Worm (Caenorhabditis elegans) whole organism, dauer: Measurements from ENCODE around the gene mam-6.

Experiments used
- unc-62 ChIP-seq: sonication (generic microtip); optimal IDR thresholded peaks from 2 replicates; lab custom pipeline; 2017; ENCODE audit warnings: missing biosample characterization, missing genetic modification reagents, missing genetic modification characterization

Gene mam-6

DNA sequence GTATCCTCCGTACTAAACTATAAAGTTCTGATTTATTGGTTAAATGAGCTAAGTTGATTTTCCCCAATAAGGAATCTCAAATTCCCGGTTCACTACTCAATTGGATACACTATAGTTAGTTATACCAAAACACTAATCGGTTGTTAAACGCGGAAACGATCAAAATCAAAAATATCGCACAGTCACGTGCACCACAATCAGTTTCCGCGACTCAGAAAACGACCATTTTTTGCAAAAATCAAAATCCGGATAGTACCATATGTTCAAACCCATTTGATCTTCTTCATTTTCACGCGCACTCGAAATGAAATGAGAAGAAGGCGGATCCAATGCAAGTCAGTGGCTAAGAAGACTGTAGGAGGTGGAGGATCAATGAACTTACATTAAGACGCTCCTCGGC is 12.3 kb upstream of the mam-6 start:
- TF ChIP-seq unc-62 (GFP tag; lab: Kevin White, UChicago) = no peak

DNA sequence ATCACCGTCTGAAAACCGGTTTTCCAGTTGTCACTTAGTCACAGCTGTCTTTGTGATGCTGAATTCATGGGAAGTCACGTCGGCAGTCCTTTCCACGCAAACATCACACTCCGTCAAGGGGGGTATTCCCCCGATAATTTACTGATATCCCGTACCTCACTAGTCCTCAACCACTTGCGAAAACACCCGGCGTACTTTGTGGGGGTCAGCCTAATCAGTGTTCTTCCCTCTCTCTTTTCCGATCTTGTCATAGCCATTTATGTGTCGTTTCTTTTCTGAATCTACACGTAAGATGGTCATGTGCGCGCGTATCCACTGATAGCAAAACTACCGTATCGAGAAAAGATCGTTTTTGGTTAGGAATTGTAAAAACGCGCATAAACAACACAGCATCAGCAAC is 10.3 kb upstream of the mam-6 start:
- no peak for TF ChIP-seq unc-62 (GFP tag; lab: Kevin White, UChicago)

DNA sequence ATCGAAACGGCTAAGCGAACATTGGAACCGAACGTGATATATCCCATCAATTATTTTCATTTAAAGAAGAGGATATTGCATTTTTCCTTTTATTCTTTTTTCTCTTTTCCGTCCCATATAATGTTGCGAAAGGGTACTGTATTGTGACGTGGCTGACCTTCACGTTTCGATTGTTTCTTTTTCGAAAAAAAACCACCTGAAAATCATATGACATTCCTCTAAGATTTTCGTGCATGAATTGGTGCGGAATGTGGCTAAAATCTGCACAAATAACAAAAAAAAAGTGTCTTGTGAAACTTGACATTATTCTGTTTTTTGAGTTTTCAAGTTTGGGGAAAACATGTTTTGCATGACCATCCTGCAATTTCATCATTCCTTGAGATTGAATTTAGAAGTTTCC is 9.1 kb upstream of the mam-6 start:
- TF ChIP-seq unc-62 (GFP tag; lab: Kevin White, UChicago) = no peak

DNA sequence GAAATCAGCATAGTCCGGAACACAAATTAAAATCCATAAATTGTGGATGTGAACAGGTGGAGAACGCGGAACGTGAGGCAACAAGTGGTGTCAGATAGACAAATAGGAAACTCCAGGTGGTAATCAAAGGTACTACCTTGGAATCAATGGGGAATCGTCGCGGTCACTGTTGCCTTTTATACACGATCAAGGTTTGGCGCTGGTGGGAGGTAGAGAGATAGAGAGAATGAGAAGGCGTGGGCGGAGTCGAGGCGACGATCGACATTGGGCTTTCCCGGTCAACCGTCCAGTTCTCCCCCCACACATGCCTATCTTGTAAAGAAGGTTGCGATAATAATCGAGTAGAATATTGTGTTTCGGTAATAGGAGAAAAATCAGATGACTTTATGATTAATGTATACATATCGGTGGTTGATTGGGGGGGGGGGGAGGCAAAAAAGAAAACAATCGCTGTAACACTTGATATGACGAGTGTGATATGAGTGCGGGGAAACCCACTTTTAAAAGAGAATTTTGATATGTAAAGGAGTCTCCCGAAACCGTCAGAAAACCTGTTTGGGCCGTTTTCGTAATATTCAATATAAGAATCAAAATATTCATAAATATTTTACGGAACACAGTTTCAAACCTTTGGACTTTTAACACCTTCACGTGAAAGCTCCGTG is 8.6 kb upstream of the mam-6 start, which contains the start of the genes H40L08.8, H40L08.2 and H40L08.7:
TSS of gene H40L08.8 (minus strand) at position 37 of the 665 bp plus-strand sequence.
TSS of gene H40L08.2 (minus strand) at position 148 of the 665 bp plus-strand sequence.
TSS of gene H40L08.7 (minus strand) at position 148 of the 665 bp plus-strand sequence.
- no peak for TF ChIP-seq unc-62 (GFP tag; lab: Kevin White, UChicago)

DNA sequence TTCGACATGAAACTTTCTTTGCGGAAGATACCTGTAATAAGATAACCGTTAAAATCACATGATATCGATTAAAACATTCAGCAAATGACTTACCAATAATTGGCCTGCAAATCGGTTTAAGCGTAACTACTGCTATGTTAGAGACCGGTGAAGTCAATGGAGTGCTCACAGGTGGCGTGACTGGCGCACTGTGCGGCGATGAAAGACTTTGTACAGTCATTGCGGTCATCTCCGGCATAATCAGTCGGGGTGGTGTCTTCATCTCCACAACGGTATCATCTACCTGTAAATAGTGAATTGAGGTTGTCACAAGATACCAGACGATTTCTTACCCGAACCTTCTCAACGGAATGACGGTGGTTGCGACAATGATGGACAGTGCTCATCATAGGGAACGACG is 7.8 kb upstream of the mam-6 start:
- TF ChIP-seq unc-62 (GFP tag; lab: Kevin White, UChicago) = no peak

DNA sequence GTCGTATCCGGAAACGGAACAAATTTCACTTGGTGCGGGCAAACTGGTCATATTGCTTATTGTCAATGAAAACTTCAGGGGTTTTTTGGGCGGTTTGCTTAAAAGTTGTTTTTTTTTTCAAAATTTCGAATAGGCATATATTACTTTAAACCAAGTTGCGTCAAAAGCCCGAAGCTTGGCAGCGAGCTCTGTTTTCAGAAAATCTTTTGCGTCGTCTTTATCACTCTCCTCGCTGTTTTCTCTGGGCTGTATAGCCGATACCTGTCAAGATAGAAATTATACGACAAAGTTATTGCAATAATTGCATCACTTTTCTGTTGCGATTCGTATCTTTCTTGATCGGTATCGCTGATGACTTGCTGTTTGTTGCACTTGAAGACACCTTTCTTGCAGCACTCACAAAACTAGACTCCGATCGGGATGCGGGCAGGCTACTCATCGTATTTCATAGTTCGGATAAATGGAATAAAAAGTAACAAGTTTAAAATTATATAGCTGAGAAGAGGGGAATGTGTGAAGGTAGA is 7.0 kb upstream of the mam-6 start, which contains the start of the genes H40L08.3 and H40L08.9:
TSS of gene H40L08.3 (minus strand) at position 51 of the 524 bp plus-strand sequence.
TSS of gene H40L08.9 (minus strand) at position 439 of the 524 bp plus-strand sequence.
- no peak for TF ChIP-seq unc-62 (GFP tag; lab: Kevin White, UChicago)

DNA sequence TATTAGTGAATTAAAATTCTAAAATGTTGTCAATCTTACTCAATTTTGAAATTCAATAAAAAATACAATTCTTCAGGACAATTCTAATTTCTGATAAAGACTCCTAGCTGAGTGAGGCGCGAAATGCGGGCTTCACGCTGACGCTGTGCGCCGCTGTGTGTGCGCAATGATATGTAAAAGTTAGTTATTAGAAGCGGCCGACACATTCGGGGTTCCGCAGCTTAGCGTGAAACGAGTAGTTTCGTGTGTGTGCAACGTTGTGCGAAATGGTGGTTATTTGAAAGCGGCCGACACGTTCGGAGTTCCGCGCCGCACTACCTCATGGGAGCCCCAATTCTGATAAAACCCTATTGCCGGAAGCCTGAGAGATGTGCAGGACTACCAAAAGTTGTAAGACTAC is 6.0 kb upstream of the mam-6 start:
- TF ChIP-seq unc-62 (GFP tag; lab: Kevin White, UChicago) = no peak

DNA sequence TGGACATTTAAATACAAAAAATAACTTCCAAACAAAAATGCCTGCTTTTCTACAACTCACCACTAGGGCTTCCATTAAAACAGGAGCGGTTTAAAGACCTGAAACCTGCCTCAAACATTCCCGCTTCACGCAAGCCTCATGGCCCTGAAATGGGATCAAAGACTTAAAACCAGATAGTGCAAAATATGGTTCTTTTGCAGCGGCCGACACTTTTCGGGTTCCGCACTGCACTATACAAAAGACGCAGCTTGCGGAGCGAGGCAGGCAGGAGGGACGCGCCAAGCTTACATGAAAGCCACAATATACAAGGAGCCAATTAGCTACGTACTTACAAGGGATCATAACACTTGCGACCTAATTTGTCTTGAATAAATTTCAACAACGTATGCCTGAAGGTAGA is 4.3 kb upstream of the mam-6 start:
- no peak for TF ChIP-seq unc-62 (GFP tag; lab: Kevin White, UChicago)

DNA sequence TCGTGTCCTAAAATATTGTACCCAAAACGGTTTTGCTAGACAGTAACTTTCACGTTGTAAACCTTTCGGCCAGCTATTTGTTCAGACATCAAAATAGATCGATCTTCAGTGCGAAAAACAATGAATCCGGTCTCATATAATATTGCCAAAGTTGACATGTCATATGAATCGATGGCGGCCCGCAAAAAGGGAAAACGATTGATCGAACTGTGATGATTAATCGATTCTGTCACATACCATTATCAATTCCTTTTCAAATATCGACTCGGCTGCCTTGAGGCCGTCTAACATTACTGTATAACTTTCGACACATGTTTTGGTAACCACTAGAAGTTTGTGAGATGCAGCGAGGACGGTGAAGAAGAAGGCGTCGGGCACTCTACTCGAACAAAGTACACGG is 3.7 kb upstream of the mam-6 start:
- no peak for TF ChIP-seq unc-62 (GFP tag; lab: Kevin White, UChicago)

DNA sequence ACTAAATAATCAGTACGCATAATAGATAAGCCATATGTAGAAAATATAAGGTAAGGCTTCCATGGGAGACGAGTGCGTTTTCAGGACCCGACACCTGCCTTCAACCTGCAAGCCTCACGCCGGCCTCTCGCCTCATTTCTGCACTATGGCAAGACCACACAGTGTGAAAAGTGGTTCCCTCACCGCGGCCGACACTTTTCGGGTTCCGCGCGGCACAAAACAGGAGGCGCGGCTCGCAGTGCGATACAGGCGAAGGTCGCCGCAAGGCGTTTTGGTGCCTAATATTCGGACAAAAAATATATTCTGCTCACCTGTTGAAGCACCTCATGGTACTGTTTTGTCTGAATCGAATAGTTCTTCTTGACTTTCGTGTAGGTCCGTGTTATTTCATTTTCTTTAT is 995 bp upstream of the mam-6 start:
- no peak for TF ChIP-seq unc-62 (GFP tag; lab: Kevin White, UChicago)

DNA sequence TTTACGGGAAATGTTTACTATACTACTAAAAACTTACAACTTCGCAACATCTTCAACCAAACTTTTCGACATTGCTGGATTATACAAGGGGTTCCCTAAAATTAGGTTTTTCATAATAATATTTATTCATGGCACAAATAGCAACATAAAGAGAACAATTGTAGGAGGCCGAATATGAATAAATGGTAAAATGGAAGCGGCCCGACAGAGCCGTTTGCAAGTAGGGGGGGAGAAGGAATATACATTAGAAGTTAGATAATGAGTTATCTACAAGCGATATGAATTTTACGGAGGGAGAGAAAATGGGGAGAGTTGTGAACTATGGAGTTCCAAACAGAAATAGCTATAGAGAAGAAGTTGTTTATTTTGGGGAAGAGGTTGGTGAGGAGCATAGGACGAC is 8.8 kb downstream of the mam-6 start, which contains the start of gene fbxa-96:
TSS of gene fbxa-96 (minus strand) at position 101 of the 400 bp plus-strand sequence.
- no peak for TF ChIP-seq unc-62 (GFP tag; lab: Kevin White, UChicago)

DNA sequence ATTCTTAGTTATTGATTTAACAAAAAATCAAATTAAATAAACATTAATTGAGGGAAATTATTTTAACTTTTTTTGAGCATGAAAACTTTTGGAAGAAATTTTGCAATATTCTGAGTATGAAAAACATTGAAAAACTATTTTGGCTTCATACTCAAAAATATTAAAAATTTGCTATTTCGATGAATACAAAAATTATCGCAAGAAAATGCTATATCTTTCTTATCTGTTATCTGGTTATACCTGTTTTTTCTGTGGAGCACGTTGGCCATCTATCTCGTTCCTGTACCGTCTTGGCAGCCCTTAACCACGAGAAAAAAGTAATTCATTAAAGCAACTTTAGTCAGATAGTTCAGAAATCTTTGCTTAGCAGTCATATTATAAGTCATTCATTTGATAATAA is 11.2 kb downstream of the mam-6 start:
- TF ChIP-seq unc-62 (GFP tag; lab: Kevin White, UChicago) = no peak

DNA sequence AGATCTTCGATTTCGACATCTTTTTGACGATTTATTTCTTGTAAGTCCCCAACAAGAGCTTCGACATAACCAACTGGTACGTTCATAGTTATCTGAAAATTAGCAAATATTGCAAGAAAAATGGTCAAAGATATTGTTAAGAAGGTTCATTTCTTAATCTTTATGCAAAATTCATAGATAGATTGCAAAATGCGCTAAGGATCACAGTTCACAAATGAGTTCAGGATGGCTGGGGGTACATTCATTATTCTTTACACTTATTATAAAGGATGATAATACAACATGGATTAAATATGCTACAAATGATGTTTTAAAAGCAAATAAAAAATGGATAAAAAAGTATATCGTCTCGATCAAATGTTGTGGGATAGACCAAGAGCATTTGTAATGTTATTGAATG is 12.4 kb downstream of the mam-6 start, which contains the start of gene H03G16.5:
TSS of gene H03G16.5 (minus strand) at position 101 of the 400 bp plus-strand sequence.
- TF ChIP-seq unc-62 (GFP tag; lab: Kevin White, UChicago) = no peak

DNA sequence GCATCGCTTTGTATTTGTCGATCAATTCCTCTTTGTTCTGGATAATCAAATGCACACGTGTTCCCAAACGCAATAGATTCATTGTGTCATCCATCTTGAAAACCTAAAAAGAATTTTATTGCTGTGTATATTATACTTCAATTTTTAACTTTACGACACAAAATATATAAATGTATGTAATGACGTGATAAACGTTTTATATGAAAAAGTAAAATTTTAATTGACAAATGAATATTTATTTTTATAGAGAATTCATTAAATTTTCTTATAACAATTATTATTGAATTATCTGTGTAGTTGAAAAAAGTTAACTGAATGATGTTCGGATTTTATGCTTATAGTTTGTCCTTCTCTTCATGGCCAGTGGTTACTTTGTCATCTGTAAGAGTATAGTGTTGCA is 13.2 kb downstream of the mam-6 start, which contains the start of gene H03G16.7:
TSS of gene H03G16.7 (minus strand) at position 101 of the 400 bp plus-strand sequence.
- no peak for TF ChIP-seq unc-62 (GFP tag; lab: Kevin White, UChicago)

DNA sequence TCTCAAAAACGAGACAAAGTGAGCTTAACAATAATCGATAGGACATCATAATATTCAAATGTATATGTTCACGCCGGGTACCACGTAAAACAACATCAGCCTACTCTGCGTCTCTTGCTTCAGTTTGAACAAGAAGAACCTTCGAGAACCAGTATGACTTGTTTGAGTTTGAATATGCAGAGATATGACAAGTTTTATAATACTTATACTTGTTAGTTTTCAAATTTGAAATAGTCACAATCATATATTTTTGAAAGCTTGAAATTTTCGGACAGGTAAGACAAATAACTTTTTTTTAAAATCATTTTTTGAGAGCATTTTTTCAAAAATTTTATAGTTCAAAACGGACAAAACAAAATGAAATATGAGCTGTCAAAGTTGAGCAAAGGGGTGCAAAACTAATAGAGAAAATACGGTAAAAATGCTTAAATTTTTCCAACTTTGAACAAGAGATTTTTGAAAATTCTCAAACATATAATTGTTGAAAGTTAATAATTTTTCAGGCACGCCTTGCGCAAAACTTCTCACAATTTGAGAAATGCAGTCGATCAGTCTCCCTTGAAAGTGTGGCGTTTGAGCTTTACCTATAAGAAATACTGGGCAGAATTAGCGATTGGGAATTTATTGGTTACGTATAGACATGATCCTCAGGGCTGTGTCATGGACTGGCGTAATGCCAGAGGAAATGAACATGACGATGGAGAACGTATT is 15.8 kb downstream of the mam-6 start, which contains the start of gene H03G16.1:
TSS of gene H03G16.1 (plus strand) at position 661 of the 711 bp plus-strand sequence.
- TF ChIP-seq unc-62 (GFP tag; lab: Kevin White, UChicago) = no peak

DNA sequence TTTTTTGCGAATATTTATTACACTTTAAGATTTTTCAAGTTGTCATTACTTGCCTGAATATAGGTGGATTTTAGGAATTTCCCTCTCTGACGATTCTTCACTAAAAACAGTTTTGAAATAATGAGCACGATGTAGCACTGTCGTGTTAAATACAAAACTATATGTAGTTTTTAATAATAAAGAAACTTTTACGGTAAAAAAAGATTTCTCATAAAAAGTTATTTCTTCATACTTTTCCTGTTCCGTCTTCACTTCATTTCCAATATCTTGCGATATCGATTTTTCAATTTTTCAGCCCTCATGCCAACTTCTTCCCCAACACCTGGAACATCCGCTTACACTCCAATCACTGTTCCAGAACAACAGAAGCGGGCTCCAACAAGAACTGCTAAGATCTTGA is 16.8 kb downstream of the mam-6 start, which contains the start of gene H03G16.6:
TSS of gene H03G16.6 (plus strand) at position 301 of the 400 bp plus-strand sequence.
- no peak for TF ChIP-seq unc-62 (GFP tag; lab: Kevin White, UChicago)
